Worm (Caenorhabditis elegans) whole organism, late embryonic: ENCODE measurements around the gene spch-1.

Experiments
- lin-11 ChIP-seq: fragments of 200-800 bp; sonication (Bioruptor generic); optimal IDR thresholded peaks from 2 replicates; lab custom pipeline; 2018; ENCODE audit warnings: mild to moderate bottlenecking, missing genetic modification characterization, missing compliant biosample characterization
- nhr-232 ChIP-seq: sonication (generic microtip); optimal IDR thresholded peaks from 2 replicates; lab custom pipeline; 2016; ENCODE audit warnings: missing genetic modification characterization, missing compliant biosample characterization

ce11 chrIV:10144487-10144886 is 33.1 kb upstream of the spch-1 start:
- TF ChIP-seq nhr-232 (tag; lab: Kevin White, UChicago) (no peak), lin-11 (no peak)
